Worm (Caenorhabditis elegans): Measurements from ENCODE around the gene gln-6.

- no peak for TF ChIP-seq ama-1 (optimal IDR thresholded peaks at IDR 0.05)
- no peak for TF ChIP-seq grh-1 (GFP tag; IDR thresholded peaks at IDR 0.05)
Measured at ce11 chrIV:9766250-9766649, 25.5 kb upstream of the gln-6 start, which contains the start of gene ssp-36.
